Worm (Caenorhabditis elegans) whole organism, young adult: ENCODE measurements around the gene irld-14.

Experiments used
- B0035.1 ChIP-seq: sonication (generic microtip); optimal IDR thresholded peaks from 2 replicates; lab custom pipeline; 2016; ENCODE audit warnings: missing genetic modification characterization, mild to moderate bottlenecking, missing compliant biosample characterization, missing genotype, missing genetic modification reagents
- F10E7.11 ChIP-seq: sonication (generic microtip); optimal IDR thresholded peaks from 2 replicates; lab custom pipeline; 2017; ENCODE audit warnings: mild to moderate bottlenecking, missing genetic modification characterization, moderate library complexity, missing compliant biosample characterization
- F37B4.10 ChIP-seq: fragments of 200-800 bp; sonication (Bioruptor generic); IDR thresholded peaks from 2 replicates; pipeline ENCODE4 v1.3.6; 2022; ENCODE audit warnings: missing genetic modification characterization, missing compliant biosample characterization
- F39B2.1 ChIP-seq: fragments of 200-800 bp; sonication (Bioruptor generic); IDR thresholded peaks from 2 replicates; pipeline ENCODE4 v1.3.6; 2022; ENCODE audit warnings: missing genetic modification reagents, missing genetic modification characterization, missing compliant biosample characterization
- F49E8.2 ChIP-seq: sonication (generic microtip); optimal IDR thresholded peaks from 3 replicates; lab custom pipeline; 2017; ENCODE audit warnings: missing genetic modification characterization, mild to moderate bottlenecking, missing compliant biosample characterization, antibody characterized with exemption, moderate library complexity; ENCODE audit not compliant: insufficient read depth
- F52B5.7 ChIP-seq: sonication (generic microtip); optimal IDR thresholded peaks from 2 replicates; lab custom pipeline; 2016; ENCODE audit warnings: mild to moderate bottlenecking, missing genetic modification characterization, missing compliant biosample characterization
- F55B11.4 ChIP-seq: sonication (generic microtip); optimal IDR thresholded peaks from 2 replicates; lab custom pipeline; 2016; ENCODE audit warnings: missing compliant biosample characterization, missing genetic modification characterization, borderline replicate concordance; ENCODE audit not compliant: insufficient read depth
- F57C9.4 ChIP-seq: sonication (generic microtip); optimal IDR thresholded peaks from 2 replicates; lab custom pipeline; 2017; ENCODE audit warnings: mild to moderate bottlenecking, missing genetic modification characterization, missing compliant biosample characterization
- T26A5.8 ChIP-seq: sonication (generic microtip); optimal IDR thresholded peaks from 2 replicates; lab custom pipeline; 2016; ENCODE audit warnings: missing genetic modification characterization, missing compliant biosample characterization
- Y53G8AR.9 ChIP-seq: fragments of 200-800 bp; sonication (Bioruptor generic); conservative IDR thresholded peaks from 2 replicates; pipeline ENCODE4 v1.3.6; 2022; ENCODE audit warnings: missing genetic modification reagents, missing genetic modification characterization, missing compliant biosample characterization
- Y56A3A.18 ChIP-seq: fragments of 200-800 bp; sonication (Bioruptor generic); IDR thresholded peaks from 2 replicates; pipeline ENCODE4 v1.3.6; 2022; ENCODE audit warnings: missing genetic modification reagents, missing genetic modification characterization, missing compliant biosample characterization
- ZK185.1 ChIP-seq: sonication (generic microtip); optimal IDR thresholded peaks from 2 replicates; lab custom pipeline; 2016; ENCODE audit warnings: mild to moderate bottlenecking, missing genetic modification characterization, missing compliant biosample characterization; ENCODE audit not compliant: poor library complexity, severe bottlenecking
- akir-1 ChIP-seq: fragments of 200-800 bp; sonication (Bioruptor generic); optimal IDR thresholded peaks from 2 replicates; lab custom pipeline; 2018; ENCODE audit warnings: mild to moderate bottlenecking, missing genetic modification characterization, moderate library complexity, missing compliant biosample characterization
- aptf-2 ChIP-seq: fragments of 200-800 bp; sonication (Bioruptor generic); conservative IDR thresholded peaks from 2 replicates; pipeline ENCODE4 v1.3.6; 2022; ENCODE audit warnings: missing genetic modification reagents, missing genetic modification characterization, missing compliant biosample characterization
- aptf-3 ChIP-seq: fragments of 200-800 bp; sonication (Bioruptor generic); IDR thresholded peaks from 2 replicates; pipeline ENCODE4 v1.3.6; 2022; ENCODE audit warnings: missing genetic modification characterization, missing compliant biosample characterization
- attf-3 ChIP-seq: fragments of 200-800 bp; sonication (Bioruptor generic); conservative IDR thresholded peaks from 2 replicates; pipeline ENCODE4 v1.3.6; 2022; ENCODE audit warnings: missing genetic modification reagents, missing genetic modification characterization, missing compliant biosample characterization
- attf-5 ChIP-seq: fragments of 200-800 bp; sonication (Bioruptor generic); optimal IDR thresholded peaks from 2 replicates; lab custom pipeline; 2018; ENCODE audit warnings: mild to moderate bottlenecking, missing genetic modification characterization, missing compliant biosample characterization
- attf-6 ChIP-seq: fragments of 200-800 bp; sonication (Bioruptor generic); IDR thresholded peaks from 2 replicates; pipeline ENCODE4 v1.3.6; 2022; ENCODE audit warnings: missing genetic modification reagents, missing genetic modification characterization, missing compliant biosample characterization
- die-1 ChIP-seq: sonication (generic microtip); optimal IDR thresholded peaks from 2 replicates; lab custom pipeline; 2016; ENCODE audit warnings: missing genotype, mild to moderate bottlenecking, missing genetic modification characterization, missing compliant biosample characterization
- gei-17 ChIP-seq: fragments of 200-800 bp; sonication (Bioruptor generic); optimal IDR thresholded peaks from 2 replicates; lab custom pipeline; 2018; ENCODE audit warnings: mild to moderate bottlenecking, missing genetic modification characterization, missing compliant biosample characterization
- him-1 ChIP-seq: sonication (generic microtip); optimal IDR thresholded peaks from 2 replicates; lab custom pipeline; 2016; ENCODE audit warnings: missing genotype, missing genetic modification reagents, missing genetic modification characterization, missing compliant biosample characterization
- hmg-20 ChIP-seq: fragments of 200-800 bp; sonication (Bioruptor generic); IDR thresholded peaks from 2 replicates; pipeline ENCODE4 v1.3.6; 2022; ENCODE audit warnings: missing genetic modification reagents, missing genetic modification characterization, missing compliant biosample characterization
- lir-1 ChIP-seq: fragments of 200-800 bp; sonication (Bioruptor generic); conservative IDR thresholded peaks from 2 replicates; pipeline ENCODE4 v1.3.6; 2022; ENCODE audit warnings: missing genetic modification reagents, missing genetic modification characterization, missing compliant biosample characterization
- madf-10 ChIP-seq: sonication (generic microtip); optimal IDR thresholded peaks from 2 replicates; lab custom pipeline; 2016; ENCODE audit warnings: mild to moderate bottlenecking, missing genetic modification characterization, missing compliant biosample characterization
- mcd-1 ChIP-seq: fragments of 200-800 bp; sonication (Bioruptor generic); IDR thresholded peaks from 2 replicates; pipeline ENCODE4 v1.3.6; 2022; ENCODE audit warnings: missing genetic modification reagents, missing genetic modification characterization, missing compliant biosample characterization
- mes-4 ChIP-seq: sonication (generic microtip); optimal IDR thresholded peaks from 2 replicates; lab custom pipeline; 2016; ENCODE audit warnings: missing genotype, missing genetic modification characterization, missing compliant biosample characterization
- mxl-1 ChIP-seq: sonication (generic microtip); optimal IDR thresholded peaks from 2 replicates; lab custom pipeline; 2016; ENCODE audit warnings: missing genetic modification characterization, missing compliant biosample characterization
- nhr-80 ChIP-seq: sonication (generic microtip); optimal IDR thresholded peaks from 2 replicates; lab custom pipeline; 2016; ENCODE audit warnings: missing genetic modification characterization, missing compliant biosample characterization
- pbrm-1 ChIP-seq: fragments of 200-800 bp; sonication (Bioruptor generic); IDR thresholded peaks from 2 replicates; pipeline ENCODE4 v1.3.6; 2022; ENCODE audit warnings: missing genetic modification reagents, missing genetic modification characterization, missing compliant biosample characterization
- sea-2 ChIP-seq: fragments of 200-800 bp; sonication (Bioruptor generic); IDR thresholded peaks from 2 replicates; pipeline ENCODE4 v1.3.6; 2022; ENCODE audit warnings: missing genetic modification characterization, missing compliant biosample characterization
- snpc-1.1 ChIP-seq: sonication (generic microtip); optimal IDR thresholded peaks from 2 replicates; lab custom pipeline; 2017; ENCODE audit warnings: missing genetic modification characterization, mild to moderate bottlenecking, missing compliant biosample characterization, antibody characterized with exemption, moderate library complexity, missing genotype, missing genetic modification reagents; ENCODE audit not compliant: insufficient read depth
- snpc-1.3 ChIP-seq: sonication (generic microtip); optimal IDR thresholded peaks from 2 replicates; lab custom pipeline; 2017; ENCODE audit warnings: missing genetic modification characterization, mild to moderate bottlenecking, missing compliant biosample characterization, antibody characterized with exemption, moderate library complexity, missing genotype, missing genetic modification reagents; ENCODE audit not compliant: insufficient read depth
- snpc-3.4 ChIP-seq: sonication (generic microtip); optimal IDR thresholded peaks from 2 replicates; lab custom pipeline; 2017; ENCODE audit warnings: missing genetic modification characterization, mild to moderate bottlenecking, missing compliant biosample characterization, antibody characterized with exemption, moderate library complexity, missing genotype, missing genetic modification reagents
- somi-1 ChIP-seq: fragments of 200-800 bp; sonication (Bioruptor generic); optimal IDR thresholded peaks from 2 replicates; lab custom pipeline; 2018; ENCODE audit warnings: mild to moderate bottlenecking, missing genetic modification characterization, missing compliant biosample characterization
- tbp1 ChIP-seq: fragments of 200-800 bp; sonication (Bioruptor generic); optimal IDR thresholded peaks from 2 replicates; lab custom pipeline; 2018; ENCODE audit warnings: mild to moderate bottlenecking, missing genetic modification characterization, missing compliant biosample characterization
- tlf-1 ChIP-seq: fragments of 200-800 bp; sonication (Bioruptor generic); optimal IDR thresholded peaks from 2 replicates; lab custom pipeline; 2018; ENCODE audit warnings: mild to moderate bottlenecking, missing genetic modification characterization, missing compliant biosample characterization
- zfh-2 ChIP-seq: fragments of 200-800 bp; sonication (Bioruptor generic); conservative IDR thresholded peaks from 2 replicates; pipeline ENCODE4 v1.3.6; 2022; ENCODE audit warnings: missing genetic modification reagents, missing genetic modification characterization, missing compliant biosample characterization

irld-14 gene

DNA sequence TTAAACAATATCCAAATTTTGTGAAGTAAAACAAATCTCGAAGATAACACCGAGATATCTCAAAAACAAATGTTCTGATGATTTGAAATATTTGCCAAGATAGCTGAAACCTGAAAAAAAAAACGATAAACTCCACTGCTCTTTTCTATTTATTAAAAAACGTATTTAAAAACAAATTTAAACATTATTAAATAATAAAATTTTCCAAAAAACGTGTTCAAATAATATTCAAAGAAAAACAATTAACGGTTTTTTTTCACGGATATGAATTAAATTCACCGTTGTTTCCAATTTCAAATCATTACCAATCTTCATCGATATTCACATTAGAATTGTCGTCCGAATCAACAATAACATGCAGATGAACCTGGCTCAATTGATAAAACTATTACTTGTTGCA lies at the start of gene irld-14:
Gene irld-14, plus strand, starts transcription at position 301 of the 400 bp plus-strand sequence.
- TF ChIP-seq Y53G8AR.9 (GFP tag; lab: Robert Waterston, UW): no peak
- no peak for TF ChIP-seq madf-10 (tag; lab: Kevin White, UChicago)
- TF ChIP-seq snpc-3.4 (tag; lab: Kevin White, UChicago): no peak
- TF ChIP-seq F55B11.4 (tag; lab: Kevin White, UChicago): no peak
- TF ChIP-seq F49E8.2 (tag; lab: Kevin White, UChicago): no peak
- TF ChIP-seq die-1 (tag; lab: Kevin White, UChicago): no peak
- no peak for TF ChIP-seq attf-5 (GFP tag; lab: Kevin White, UChicago)
- no peak for TF ChIP-seq attf-6 (GFP tag; lab: Robert Waterston, UW)
- no peak for TF ChIP-seq sea-2 (GFP tag; lab: Robert Waterston, UW)
- TF ChIP-seq F37B4.10 (GFP tag; lab: Robert Waterston, UW): no peak
- TF ChIP-seq akir-1 (GFP tag; lab: Kevin White, UChicago): no peak
- TF ChIP-seq tlf-1 (GFP tag; lab: Kevin White, UChicago): no peak
- no peak for TF ChIP-seq F10E7.11 (tag; lab: Kevin White, UChicago)
- TF ChIP-seq somi-1: no peak
- no peak for TF ChIP-seq mcd-1 (GFP tag; lab: Robert Waterston, UW)
- no peak for TF ChIP-seq mes-4 (tag; lab: Kevin White, UChicago)
- TF ChIP-seq B0035.1 (tag; lab: Kevin White, UChicago): no peak
- TF ChIP-seq lir-1: no peak
- TF ChIP-seq ZK185.1 (tag; lab: Kevin White, UChicago): no peak
- TF ChIP-seq snpc-1.3: no peak

DNA sequence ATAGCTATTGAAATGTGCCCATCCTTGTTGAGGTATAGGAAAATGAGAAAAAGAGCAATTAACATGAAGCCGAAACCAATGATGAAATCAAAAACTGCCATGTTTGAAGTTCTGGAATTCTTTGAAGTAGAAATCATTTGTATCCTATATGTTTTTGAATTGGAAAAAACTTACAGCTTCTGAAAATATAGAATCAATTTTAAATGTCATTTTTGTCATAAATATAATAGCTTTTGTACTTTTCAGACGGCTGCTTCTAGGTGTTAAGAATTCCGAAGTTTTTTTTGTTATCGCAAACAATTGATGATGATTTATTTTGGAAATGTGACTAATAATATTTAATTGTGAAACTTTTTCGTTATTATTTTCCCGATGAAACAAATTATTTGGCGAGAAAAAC lies 49.3 kb upstream of the irld-14 start, which contains the start of gene C30G7.4:
Gene C30G7.4, minus strand, starts transcription at position 101 of the 400 bp plus-strand sequence.
- TF ChIP-seq F52B5.7 (tag; lab: Kevin White, UChicago): no peak
- TF ChIP-seq snpc-1.1 (tag; lab: Kevin White, UChicago): no peak
- no peak for TF ChIP-seq hmg-20 (GFP tag; lab: Robert Waterston, UW)
- TF ChIP-seq attf-3 (GFP tag; lab: Robert Waterston, UW): no peak
- no peak for TF ChIP-seq zfh-2 (GFP tag; lab: Robert Waterston, UW)
- TF ChIP-seq F39B2.1 (GFP tag; lab: Robert Waterston, UW): no peak
- TF ChIP-seq gei-17 (GFP tag; lab: Kevin White, UChicago): no peak
- TF ChIP-seq B0035.1 (tag; lab: Kevin White, UChicago): no peak
- no peak for TF ChIP-seq T26A5.8
- no peak for TF ChIP-seq mcd-1 (GFP tag; lab: Robert Waterston, UW)
- no peak for TF ChIP-seq F57C9.4 (tag; lab: Kevin White, UChicago)
- no peak for TF ChIP-seq nhr-80 (tag; lab: Kevin White, UChicago)
- TF ChIP-seq aptf-3 (GFP tag; lab: Robert Waterston, UW): no peak
- no peak for TF ChIP-seq aptf-2 (GFP tag; lab: Robert Waterston, UW)
- TF ChIP-seq snpc-1.3: no peak
- TF ChIP-seq mxl-1: no peak
- no peak for TF ChIP-seq Y56A3A.18 (GFP tag; lab: Robert Waterston, UW)
- no peak for TF ChIP-seq pbrm-1
- TF ChIP-seq tbp1 (GFP tag; lab: Kevin White, UChicago): no peak
- TF ChIP-seq him-1 (tag; lab: Kevin White, UChicago): no peak
